Fruit fly (Drosophila melanogaster) whole organism, embryonic: ENCODE results near the gene Ssu72.

ENCODE experiments used
- Aef1 ChIP-seq: fragments of 200-800 bp; sonication (Bioruptor generic); IDR thresholded peaks from 3 replicates; pipeline ENCODE4 v1.3.6; 2022; ENCODE audit warnings: missing biosample characterization, missing genetic modification characterization
- Blimp-1 ChIP-seq: fragments of 200-800 bp; sonication (Bioruptor generic); optimal IDR thresholded peaks from 3 replicates; lab custom pipeline; 2018; ENCODE audit warnings: missing biosample characterization, missing genetic modification characterization, mild to moderate bottlenecking, moderate library complexity, missing genetic modification reagents
- CG10267 ChIP-seq: fragments of 200-800 bp; sonication (Bioruptor generic); optimal IDR thresholded peaks from 2 replicates; lab custom pipeline; 2018; ENCODE audit warnings: missing biosample characterization, mild to moderate bottlenecking, missing genetic modification characterization, moderate library complexity
- CG11085 ChIP-seq: fragments of 200-800 bp; sonication (Bioruptor generic); IDR thresholded peaks from 2 replicates; pipeline ENCODE4 v1.3.6; 2022; ENCODE audit warnings: missing biosample characterization, missing genetic modification characterization
- CG12299 ChIP-seq: fragments of 200-800 bp; sonication (Bioruptor generic); optimal IDR thresholded peaks from 2 replicates; lab custom pipeline; 2018; ENCODE audit warnings: missing biosample characterization, mild to moderate bottlenecking, missing genetic modification characterization
- CG12942 ChIP-seq: fragments of 200-800 bp; sonication (Bioruptor generic); optimal IDR thresholded peaks from 3 replicates; lab custom pipeline; 2016; ENCODE audit warnings: missing biosample characterization, missing genetic modification characterization
- CG1603 ChIP-seq: fragments of 200-800 bp; sonication (Bioruptor generic); optimal IDR thresholded peaks from 2 replicates; lab custom pipeline; 2019; ENCODE audit warnings: missing biosample characterization, mild to moderate bottlenecking, missing genetic modification characterization, moderate library complexity
- CG17186 ChIP-seq: fragments of 200-800 bp; sonication (Bioruptor generic); optimal IDR thresholded peaks from 3 replicates; lab custom pipeline; 2017; ENCODE audit warnings: missing biosample characterization, missing genetic modification reagents, missing genetic modification characterization
- CG2678 ChIP-seq: fragments of 200-800 bp; sonication (Bioruptor generic); optimal IDR thresholded peaks from 3 replicates; lab custom pipeline; 2019; ENCODE audit warnings: missing biosample characterization, mild to moderate bottlenecking, missing genetic modification characterization, moderate library complexity
- CG2712 ChIP-seq: fragments of 200-800 bp; optimal IDR thresholded peaks from 3 replicates; lab custom pipeline; 2019; ENCODE audit warnings: missing biosample characterization, mild to moderate bottlenecking, missing genetic modification characterization, moderate library complexity
- CG30431 ChIP-seq: fragments of 200-800 bp; sonication (Bioruptor generic); optimal IDR thresholded peaks from 2 replicates; lab custom pipeline; 2017; ENCODE audit warnings: missing biosample characterization, missing genetic modification characterization
- CG3281 ChIP-seq: fragments of 200-800 bp; sonication (Bioruptor generic); optimal IDR thresholded peaks from 3 replicates; lab custom pipeline; 2017; ENCODE audit warnings: missing biosample characterization, mild to moderate bottlenecking, missing genetic modification characterization
- CG33213 ChIP-seq: fragments of 200-800 bp; sonication (Bioruptor generic); optimal IDR thresholded peaks from 3 replicates; lab custom pipeline; 2016; ENCODE audit warnings: missing biosample characterization, missing genetic modification characterization
- CG34376 ChIP-seq: fragments of 200-800 bp; sonication (Bioruptor generic); optimal IDR thresholded peaks from 2 replicates; lab custom pipeline; 2018; ENCODE audit warnings: missing biosample characterization, mild to moderate bottlenecking, missing genetic modification characterization
- CG3726 ChIP-seq: fragments of 200-800 bp; sonication (Bioruptor generic); IDR thresholded peaks from 3 replicates; pipeline ENCODE4, ENCODE4 v1.3.6; 2022; ENCODE audit warnings: missing biosample characterization, missing genetic modification characterization
- CG3995 ChIP-seq: fragments of 200-800 bp; sonication (Bioruptor generic); optimal IDR thresholded peaks from 3 replicates; lab custom pipeline; 2016; ENCODE audit warnings: missing biosample characterization, missing genetic modification characterization
- CG4424 ChIP-seq: fragments of 200-800 bp; sonication (Bioruptor generic); optimal IDR thresholded peaks from 3 replicates; lab custom pipeline; 2016; ENCODE audit warnings: missing biosample characterization, missing genetic modification characterization
- CG7839 ChIP-seq: fragments of 200-800 bp; sonication (Bioruptor generic); optimal IDR thresholded peaks from 3 replicates; lab custom pipeline; 2018; ENCODE audit warnings: missing biosample characterization, mild to moderate bottlenecking, missing genetic modification characterization, moderate library complexity
- CHES-1-like ChIP-seq: fragments of 200-800 bp; sonication (Bioruptor generic); optimal IDR thresholded peaks from 2 replicates; lab custom pipeline; 2016; ENCODE audit warnings: missing biosample characterization, missing genetic modification characterization
- Dad ChIP-seq: fragments of 200-800 bp; sonication (Bioruptor generic); optimal IDR thresholded peaks from 3 replicates; lab custom pipeline; 2016; ENCODE audit warnings: missing biosample characterization, missing genetic modification characterization
- Dref ChIP-seq: fragments of 200-800 bp; sonication (Bioruptor generic); IDR thresholded peaks from 2 replicates; pipeline ENCODE4 v1.3.6; 2022; ENCODE audit warnings: missing biosample characterization, missing genetic modification characterization
- Drgx ChIP-seq: fragments of 200-800 bp; sonication (Bioruptor generic); IDR thresholded peaks from 2 replicates; pipeline ENCODE4 v1.3.6; 2022; ENCODE audit warnings: missing biosample characterization, missing genetic modification characterization
- E2f1 ChIP-seq: fragments of 200-800 bp; sonication (Bioruptor generic); IDR thresholded peaks from 2 replicates; pipeline ENCODE4 v1.3.6; 2022; ENCODE audit warnings: missing biosample characterization, missing genetic modification characterization
- Eip74EF ChIP-seq, 2 experiments: fragments of 200-800 bp in 1 of 2; fragments of >200 bp in 1 of 2; sonication (Bioruptor generic) in 1 of 2; optimal IDR thresholded peaks; 2 replicates each; lab custom pipeline; 2017 to 2019; ENCODE audit warnings: missing biosample characterization in 2 of 2, missing genetic modification characterization in 2 of 2, mild to moderate bottlenecking in 1 of 2, moderate library complexity in 1 of 2
- Gsc ChIP-seq: fragments of 200-800 bp; sonication (Bioruptor generic); IDR thresholded peaks from 2 replicates; pipeline ENCODE4 v1.3.6; 2022; ENCODE audit warnings: missing biosample characterization, missing genetic modification characterization
- Nf-YA ChIP-seq: fragments of 200-800 bp; sonication (Bioruptor generic); IDR thresholded peaks from 2 replicates; pipeline ENCODE4 v1.3.6; 2022; ENCODE audit warnings: missing biosample characterization, missing genetic modification characterization
- Rx ChIP-seq: fragments of 200-800 bp; sonication (Bioruptor generic); IDR thresholded peaks from 2 replicates; pipeline ENCODE4 v1.3.6; 2022; ENCODE audit warnings: missing biosample characterization, missing genetic modification characterization
- Scr ChIP-seq: fragments of 200-800 bp; sonication (Bioruptor generic); IDR thresholded peaks from 2 replicates; pipeline ENCODE4 v1.3.6; 2022; ENCODE audit warnings: missing biosample characterization, missing genetic modification characterization; ENCODE audit not compliant: partially characterized antibody
- Sin3A ChIP-seq: fragments of >200 bp; optimal IDR thresholded peaks from 2 replicates; lab custom pipeline; 2018
- Six4 ChIP-seq: fragments of 200-800 bp; sonication (Bioruptor generic); optimal IDR thresholded peaks from 2 replicates; lab custom pipeline; 2016; ENCODE audit warnings: missing biosample characterization, missing genetic modification characterization
- Ssrp ChIP-seq: fragments of 200-800 bp; sonication (Bioruptor generic); optimal IDR thresholded peaks from 2 replicates; lab custom pipeline; 2018; ENCODE audit warnings: missing biosample characterization, mild to moderate bottlenecking, missing genetic modification characterization, moderate library complexity
- Taf1 ChIP-seq: fragments of 200-800 bp; sonication (Bioruptor generic); IDR thresholded peaks from 2 replicates; pipeline ENCODE4 v1.3.6; 2022; ENCODE audit warnings: missing biosample characterization, missing genetic modification characterization
- YL-1 ChIP-seq: fragments of 200-800 bp; sonication (Bioruptor generic); optimal IDR thresholded peaks from 3 replicates; lab custom pipeline; 2017; ENCODE audit warnings: missing biosample characterization, mild to moderate bottlenecking, missing genetic modification characterization
- amos ChIP-seq: fragments of 200-800 bp; sonication (Bioruptor generic); IDR thresholded peaks from 2 replicates; pipeline ENCODE4 v1.3.6; 2022; ENCODE audit warnings: missing biosample characterization, missing genetic modification characterization; ENCODE audit not compliant: partially characterized antibody
- dimm ChIP-seq: fragments of 200-800 bp; sonication (Bioruptor generic); IDR thresholded peaks from 2 replicates; pipeline ENCODE4 v1.3.6; 2022; ENCODE audit warnings: missing biosample characterization, missing genetic modification characterization
- fd96Cb ChIP-seq: fragments of 200-800 bp; sonication (Bioruptor generic); optimal IDR thresholded peaks from 2 replicates; lab custom pipeline; 2018; ENCODE audit warnings: missing biosample characterization, mild to moderate bottlenecking, missing genetic modification characterization, moderate library complexity
- gsb-n ChIP-seq: fragments of 200-800 bp; sonication (Bioruptor generic); optimal IDR thresholded peaks from 3 replicates; lab custom pipeline; 2018; ENCODE audit warnings: missing biosample characterization, mild to moderate bottlenecking, missing genetic modification characterization
- h ChIP-seq: fragments of >200 bp; optimal IDR thresholded peaks from 2 replicates; lab custom pipeline; 2017
- hb ChIP-seq: fragments of 200-800 bp; sonication (Bioruptor generic); IDR thresholded peaks from 3 replicates; pipeline ENCODE4 v1.3.6; 2022; ENCODE audit warnings: missing biosample characterization, missing genetic modification characterization; ENCODE audit not compliant: partially characterized antibody
- jumu ChIP-seq: fragments of 200-800 bp; sonication (Bioruptor generic); optimal IDR thresholded peaks from 3 replicates; lab custom pipeline; 2016; ENCODE audit warnings: missing biosample characterization, missing genetic modification characterization
- nerfin-2 ChIP-seq: fragments of 200-800 bp; sonication (Bioruptor generic); IDR thresholded peaks from 2 replicates; pipeline ENCODE4 v1.3.6; 2022; ENCODE audit warnings: missing biosample characterization, missing genetic modification characterization; ENCODE audit not compliant: partially characterized antibody
- odd ChIP-seq: fragments of 200-800 bp; sonication (Bioruptor generic); optimal IDR thresholded peaks from 2 replicates; lab custom pipeline; 2017; ENCODE audit warnings: missing biosample characterization, mild to moderate bottlenecking, missing genetic modification characterization
- onecut ChIP-seq: fragments of 200-800 bp; sonication (Bioruptor generic); IDR thresholded peaks from 2 replicates; pipeline ENCODE4 v1.3.6; 2022; ENCODE audit warnings: missing biosample characterization, missing genetic modification characterization
- org-1 ChIP-seq: fragments of 200-800 bp; sonication (Bioruptor generic); optimal IDR thresholded peaks from 2 replicates; lab custom pipeline; 2017; ENCODE audit warnings: missing biosample characterization, missing genetic modification characterization
- sens-2 ChIP-seq: fragments of 200-800 bp; sonication (Bioruptor generic); IDR thresholded peaks from 2 replicates; pipeline ENCODE4 v1.3.6; 2022; ENCODE audit warnings: missing biosample characterization, missing genetic modification characterization
- sima ChIP-seq: fragments of 200-800 bp; sonication (Bioruptor generic); optimal IDR thresholded peaks from 2 replicates; lab custom pipeline; 2016; ENCODE audit warnings: missing biosample characterization, missing genetic modification characterization
- sug ChIP-seq: fragments of 200-800 bp; optimal IDR thresholded peaks from 2 replicates; lab custom pipeline; 2019; ENCODE audit warnings: missing biosample characterization, mild to moderate bottlenecking, missing genetic modification characterization, moderate library complexity
- twi ChIP-seq: fragments of 200-800 bp; optimal IDR thresholded peaks from 2 replicates; lab custom pipeline; 2019; ENCODE audit warnings: missing biosample characterization, mild to moderate bottlenecking, missing genetic modification characterization, moderate library complexity
- yki ChIP-seq: fragments of >200 bp; optimal IDR thresholded peaks from 3 replicates; lab custom pipeline; 2018
- zf30C ChIP-seq: fragments of 200-800 bp; sonication (Bioruptor generic); optimal IDR thresholded peaks from 3 replicates; lab custom pipeline; 2018; ENCODE audit warnings: missing biosample characterization, mild to moderate bottlenecking, missing genetic modification characterization

Ssu72 gene

dm6 chrX:19683040-19683875 lies 18.9 kb downstream of the Ssu72 start, which contains the start of the genes dome and Ubqn (continued):
- TF ChIP-seq zf30C (GFP tag; lab: Kevin White, UChicago) (no peak), org-1 (GFP tag; lab: Kevin White, UChicago) (no peak), CG33213 (GFP tag; lab: Kevin White, UChicago) (no peak), gsb-n (tag; lab: Kevin White, UChicago) (no peak), Scr (peak; percentile 95), yki (lab: Kevin White, UChicago) (peak; percentile 92), CG7839 (tag; lab: Kevin White, UChicago) (no peak), Blimp-1 (no peak), Ssrp (tag; lab: Kevin White, UChicago) (no peak), sens-2 (no peak), YL-1 (GFP tag; lab: Kevin White, UChicago) (peak; percentile 61), CG2712 (peak; percentile 37), twi (tag; lab: Kevin White, UChicago) (no peak), CG30431 (no peak), Six4 (GFP tag; lab: Kevin White, UChicago) (no peak), jumu (GFP tag; lab: Kevin White, UChicago) (peak; percentile 55), Dad (no peak), h (lab: Kevin White, UChicago) (no peak), Taf1 (GFP tag; lab: Robert Waterston, UW) (no peak), onecut (GFP tag; lab: Robert Waterston, UW) (no peak; the same call in 1 of the 2 replicates), CG12942 (no peak), dimm (GFP tag; lab: Robert Waterston, UW) (no peak), CG34376 (GFP tag; lab: Kevin White, UChicago) (peak; percentile 84), sima (GFP tag; lab: Kevin White, UChicago) (no peak), Eip74EF (GFP tag; optimal IDR thresholded peaks at IDR 0.05; lab: Kevin White, UChicago) (no peak), CG2678 (tag; lab: Kevin White, UChicago) (no peak), CG17186 (GFP tag; lab: Kevin White, UChicago) (peak; percentile 83), CHES-1-like (peak; percentile 56), CG3995 (GFP tag; lab: Kevin White, UChicago) (peak; percentile 42), sug (tag; lab: Kevin White, UChicago) (peak; percentile 74), CG4424 (peak; percentile 24), fd96Cb (tag; lab: Kevin White, UChicago) (no peak), Gsc (GFP tag; lab: Robert Waterston, UW) (no peak), CG11085 (GFP tag; lab: Robert Waterston, UW) (no peak), Drgx (no peak), CG10267 (tag; lab: Kevin White, UChicago) (peak; percentile 58), amos (GFP tag; lab: Robert Waterston, UW) (peak; percentile 86), Nf-YA (GFP tag; lab: Robert Waterston, UW) (no peak), Aef1 (GFP tag; lab: Robert Waterston, UW) (no peak), odd (GFP tag; lab: Kevin White, UChicago) (peak; percentile 11), hb (peak; percentile 93), E2f1 (GFP tag; lab: Robert Waterston, UW) (no peak), Dref (peak; percentile 86), Rx (GFP tag; lab: Robert Waterston, UW) (no peak), CG3281 (no peak), CG3726 (GFP tag; lab: Robert Waterston, UW) (no peak), CG1603 (tag; lab: Kevin White, UChicago) (peak; percentile 79), Sin3A (lab: Kevin White, UChicago) (peak; percentile 100), nerfin-2 (GFP tag; lab: Robert Waterston, UW) (peak; percentile 93), CG12299 (tag; lab: Kevin White, UChicago) (no peak)
